Worm (Caenorhabditis elegans) whole organism, L1 larva: ENCODE results near the gene C36B7.3.

ENCODE experiments used
- C04F5.9 ChIP-seq: sonication (generic microtip); optimal IDR thresholded peaks from 2 replicates; lab custom pipeline; 2016; ENCODE audit warnings: missing genetic modification characterization, missing compliant biosample characterization
- C16A3.4 ChIP-seq: fragments of 150-350 bp; optimal IDR thresholded peaks from 2 replicates; lab custom pipeline; 2014; ENCODE audit warnings: missing biosample characterization, missing genetic modification characterization
- F16B12.6 ChIP-seq: fragments of 150-350 bp; optimal IDR thresholded peaks from 2 replicates; lab custom pipeline; 2014; ENCODE audit warnings: missing biosample characterization, missing genetic modification characterization
- Y116A8C.19 ChIP-seq: sonication (generic microtip); optimal IDR thresholded peaks from 2 replicates; lab custom pipeline; 2016; ENCODE audit warnings: missing compliant biosample characterization, missing genetic modification characterization, borderline replicate concordance
- aha-1 ChIP-seq: fragments of 150-350 bp; optimal IDR thresholded peaks from 2 replicates; lab custom pipeline; 2014; ENCODE audit warnings: missing biosample characterization, missing genetic modification characterization
- alr-1 ChIP-seq: fragments of 200-800 bp; sonication (Bioruptor generic); optimal IDR thresholded peaks from 2 replicates; lab custom pipeline; 2018; ENCODE audit warnings: borderline replicate concordance, mild to moderate bottlenecking, missing genetic modification characterization, missing compliant biosample characterization
- aly-2 ChIP-seq: fragments of 150-350 bp; optimal IDR thresholded peaks from 2 replicates; lab custom pipeline; 2014; ENCODE audit warnings: missing biosample characterization, missing genetic modification characterization
- ceh-8 ChIP-seq: fragments of 200-800 bp; sonication (Bioruptor generic); optimal IDR thresholded peaks from 2 replicates; lab custom pipeline; 2018; ENCODE audit warnings: mild to moderate bottlenecking, missing genetic modification characterization, moderate library complexity, missing compliant biosample characterization
- ceh-82 ChIP-seq, 3 experiments: fragments of 150-350 bp in 1 of 3; sonication (generic microtip) in 2 of 3; optimal IDR thresholded peaks; 2 replicates each; lab custom pipeline; 2014 to 2017; ENCODE audit warnings: missing biosample characterization in 3 of 3, missing genetic modification characterization in 3 of 3
- ceh-90 ChIP-seq: sonication (generic microtip); optimal IDR thresholded peaks from 2 replicates; lab custom pipeline; 2016; ENCODE audit warnings: missing genetic modification characterization, missing compliant biosample characterization
- ces-1 ChIP-seq: fragments of 150-350 bp; optimal IDR thresholded peaks from 2 replicates; lab custom pipeline; 2014; ENCODE audit warnings: missing biosample characterization, missing genetic modification reagents, missing genetic modification characterization
- dpl-1 ChIP-seq, 3 experiments: fragments of 150-350 bp in 2 of 3; sonication (generic microtip) in 1 of 3; optimal IDR thresholded peaks; 2 replicates each; lab custom pipeline; 2014 to 2017; ENCODE audit warnings: missing biosample characterization in 3 of 3, missing genetic modification characterization in 3 of 3, missing genetic modification reagents in 3 of 3
- efl-1 ChIP-seq, 4 experiments: fragments of 150-350 bp; optimal IDR thresholded peaks in 3 of 4; peaks in 1 of 4; 1 replicate in 1 of 4; 2 replicates in 3 of 4; lab custom pipeline; 2014; ENCODE audit warnings: missing biosample characterization in 2 of 4, missing genetic modification characterization in 2 of 4, missing genetic modification reagents in 2 of 4
- elt-3 ChIP-seq, 6 experiments: fragments of 150-350 bp in 1 of 6; sonication (generic microtip); optimal IDR thresholded peaks; 2 replicates each; lab custom pipeline; 2017 to 2018; ENCODE audit warnings: missing biosample characterization in 6 of 6, missing genetic modification characterization in 6 of 6, inconsistent platforms in 1 of 6
- ets-5 ChIP-seq: fragments of 200-800 bp; sonication (Bioruptor generic); IDR thresholded peaks from 2 replicates; pipeline ENCODE4 v1.3.6; 2022; ENCODE audit warnings: missing genetic modification characterization, missing compliant biosample characterization
- fkh-10 ChIP-seq: sonication (generic microtip); optimal IDR thresholded peaks from 2 replicates; lab custom pipeline; 2017; ENCODE audit warnings: missing biosample characterization, missing genetic modification reagents, missing genetic modification characterization
- fkh-4 ChIP-seq: sonication (generic microtip); optimal IDR thresholded peaks from 2 replicates; lab custom pipeline; 2016; ENCODE audit warnings: missing compliant biosample characterization, missing genetic modification characterization, borderline replicate concordance
- fkh-8 ChIP-seq: sonication (generic microtip); optimal IDR thresholded peaks from 2 replicates; lab custom pipeline; 2016; ENCODE audit warnings: mild to moderate bottlenecking, missing genetic modification characterization, missing compliant biosample characterization
- fos-1 ChIP-seq: fragments of 150-350 bp; optimal IDR thresholded peaks from 2 replicates; lab custom pipeline; 2014; ENCODE audit warnings: missing biosample characterization, missing genetic modification characterization
- lin-13 ChIP-seq: fragments of 150-350 bp; optimal IDR thresholded peaks from 2 replicates; lab custom pipeline; 2014; ENCODE audit warnings: missing biosample characterization, missing genetic modification reagents, missing genetic modification characterization
- lin-14 ChIP-seq: fragments of 200-800 bp; sonication (Bioruptor generic); optimal IDR thresholded peaks from 2 replicates; lab custom pipeline; 2018; ENCODE audit warnings: mild to moderate bottlenecking, missing genetic modification characterization, moderate library complexity, missing compliant biosample characterization
- lin-35 ChIP-seq, 2 experiments: fragments of 150-350 bp; optimal IDR thresholded peaks; 2 replicates each; lab custom pipeline; 2014; ENCODE audit warnings: missing biosample characterization in 2 of 2, missing genetic modification characterization in 2 of 2, missing genetic modification reagents in 2 of 2
- lin-39 ChIP-seq: fragments of 150-350 bp; optimal IDR thresholded peaks from 2 replicates; lab custom pipeline; 2014; ENCODE audit warnings: missing biosample characterization, missing genetic modification reagents, missing genetic modification characterization
- nhr-237 ChIP-seq: fragments of 150-350 bp; optimal IDR thresholded peaks from 2 replicates; lab custom pipeline; 2014; ENCODE audit warnings: missing biosample characterization, missing genetic modification characterization
- nhr-28 ChIP-seq: fragments of 150-350 bp; optimal IDR thresholded peaks from 2 replicates; lab custom pipeline; 2014; ENCODE audit warnings: missing biosample characterization, missing genetic modification characterization
- nhr-71 ChIP-seq: sonication (generic microtip); optimal IDR thresholded peaks from 2 replicates; lab custom pipeline; 2016; ENCODE audit warnings: mild to moderate bottlenecking, missing genetic modification characterization, moderate library complexity, missing compliant biosample characterization
- nhr-84 ChIP-seq: sonication (generic microtip); optimal IDR thresholded peaks from 2 replicates; lab custom pipeline; 2017; ENCODE audit warnings: missing biosample characterization, missing genetic modification characterization
- pag-3 ChIP-seq: sonication (generic microtip); optimal IDR thresholded peaks from 2 replicates; lab custom pipeline; 2017; ENCODE audit warnings: missing genetic modification characterization, mild to moderate bottlenecking, missing compliant biosample characterization, antibody characterized with exemption, borderline replicate concordance; ENCODE audit not compliant: insufficient read depth
- pax-3 ChIP-seq: fragments of 200-800 bp; sonication (Bioruptor generic); optimal IDR thresholded peaks from 2 replicates; lab custom pipeline; 2018; ENCODE audit warnings: mild to moderate bottlenecking, missing genetic modification characterization, moderate library complexity, missing compliant biosample characterization
- pqm-1 ChIP-seq: sonication (generic microtip); optimal IDR thresholded peaks from 3 replicates; lab custom pipeline; 2017; ENCODE audit warnings: missing biosample characterization, missing genetic modification characterization
- rnt-1 ChIP-seq: sonication (generic microtip); optimal IDR thresholded peaks from 2 replicates; lab custom pipeline; 2016; ENCODE audit warnings: mild to moderate bottlenecking, missing genetic modification characterization, moderate library complexity, missing compliant biosample characterization
- skn-1 ChIP-seq: fragments of 150-350 bp; optimal IDR thresholded peaks from 2 replicates; lab custom pipeline; 2014; ENCODE audit warnings: missing biosample characterization, missing genetic modification characterization
- snpc-4 ChIP-seq: fragments of 150-350 bp; optimal IDR thresholded peaks from 2 replicates; lab custom pipeline; 2014; ENCODE audit warnings: missing biosample characterization, missing genetic modification characterization
- sup-37 ChIP-seq: fragments of 200-800 bp; sonication (Bioruptor generic); optimal IDR thresholded peaks from 2 replicates; lab custom pipeline; 2018; ENCODE audit warnings: mild to moderate bottlenecking, missing genetic modification characterization, missing compliant biosample characterization
- swsn-7 ChIP-seq: sonication (generic microtip); optimal IDR thresholded peaks from 2 replicates; lab custom pipeline; 2016; ENCODE audit warnings: missing genetic modification characterization, missing compliant biosample characterization
- unc-30 ChIP-seq: sonication (generic microtip); optimal IDR thresholded peaks from 2 replicates; lab custom pipeline; 2017; ENCODE audit warnings: missing biosample characterization, missing genetic modification characterization
- unc-86 ChIP-seq: sonication (generic microtip); optimal IDR thresholded peaks from 2 replicates; lab custom pipeline; 2016; ENCODE audit warnings: missing genetic modification characterization, missing compliant biosample characterization
- vab-15 ChIP-seq: sonication (generic microtip); optimal IDR thresholded peaks from 2 replicates; lab custom pipeline; 2017; ENCODE audit warnings: missing genotype, mild to moderate bottlenecking, missing genetic modification characterization, missing compliant biosample characterization
- xbp-1 ChIP-seq: sonication (generic microtip); optimal IDR thresholded peaks from 2 replicates; lab custom pipeline; 2016; ENCODE audit warnings: missing genetic modification characterization, missing compliant biosample characterization
- zip-4 ChIP-seq: fragments of 200-800 bp; sonication (Bioruptor generic); optimal IDR thresholded peaks from 2 replicates; lab custom pipeline; 2018; ENCODE audit warnings: mild to moderate bottlenecking, missing genetic modification characterization, moderate library complexity, missing compliant biosample characterization
- ztf-11 ChIP-seq, 2 experiments: sonication (generic microtip); optimal IDR thresholded peaks; 2 replicates each; lab custom pipeline; 2016 to 2017; ENCODE audit warnings: missing genetic modification characterization in 2 of 2, missing biosample characterization in 1 of 2, missing compliant biosample characterization in 1 of 2

The C36B7.3 gene

DNA sequence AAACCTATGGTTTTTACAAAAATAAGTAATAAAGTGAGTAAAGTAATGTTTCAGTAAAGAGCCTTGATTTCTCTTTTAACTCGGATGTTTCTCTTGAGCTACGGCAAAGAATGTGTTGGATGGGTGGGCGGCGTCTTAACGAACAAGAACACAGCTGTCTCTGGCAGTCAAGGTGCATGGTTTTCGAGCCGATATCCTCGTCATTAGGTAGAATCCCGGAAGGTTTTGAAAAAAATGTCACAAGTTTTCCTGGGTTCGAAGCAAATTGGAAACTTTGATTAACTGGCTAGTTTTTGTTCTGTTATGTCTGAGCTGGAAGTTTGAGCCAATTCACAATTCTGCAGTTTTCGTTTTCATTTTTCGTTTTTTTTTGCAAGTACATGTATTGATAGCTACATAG lies 26.3 kb upstream of the C36B7.3 start, which contains the start of gene B0403.6:
Gene B0403.6 (minus strand): TSS at position 101 of the 400 bp plus-strand sequence.
- no peak for TF ChIP-seq xbp-1 (tag; lab: Kevin White, UChicago)
- peak; percentile 23 for TF ChIP-seq lin-14

DNA sequence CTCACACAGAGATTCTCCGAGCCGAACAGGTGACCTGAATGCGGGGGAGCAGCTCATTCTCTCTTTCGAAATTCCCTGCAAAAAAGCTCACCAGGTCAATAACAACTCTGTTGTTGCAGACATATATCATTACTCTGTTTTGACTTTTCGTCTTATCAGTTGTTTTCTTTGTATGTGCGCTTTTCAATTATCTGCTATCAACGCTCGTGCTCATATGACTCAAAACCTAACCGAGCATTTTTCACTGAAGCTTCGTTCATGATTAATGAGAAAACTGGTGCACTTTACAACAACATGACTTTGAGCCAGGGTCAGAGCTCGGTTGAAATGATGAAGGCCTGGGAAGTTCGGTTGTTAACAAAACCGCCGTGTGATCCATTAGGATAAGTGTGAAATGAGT lies 25.1 kb upstream of the C36B7.3 start:
- TF ChIP-seq lin-35 (GFP tag; optimal IDR thresholded peaks at IDR 0.05; lab: Kevin White, UChicago) (no peak), nhr-84 (tag; lab: Kevin White, UChicago) (no peak), nhr-71 (peak; percentile 54), elt-3 (tag; optimal IDR thresholded peaks at IDR 0.05; lab: Kevin White, UChicago) (no peak), ceh-8 (GFP tag; lab: Kevin White, UChicago) (no peak), ztf-11 (tag; optimal IDR thresholded peaks at IDR 0.05; lab: Kevin White, UChicago) (no peak), Y116A8C.19 (tag; lab: Kevin White, UChicago) (no peak), ets-5 (no peak), ceh-82 (tag; optimal IDR thresholded peaks at IDR 0.05; lab: Kevin White, UChicago) (no peak), C04F5.9 (no peak), lin-13 (GFP tag; lab: Kevin White, UChicago) (no peak), unc-30 (tag; lab: Kevin White, UChicago) (no peak), alr-1 (tag; lab: Kevin White, UChicago) (no peak), swsn-7 (no peak), fkh-8 (tag; lab: Kevin White, UChicago) (no peak), C16A3.4 (tag; lab: Kevin White, UChicago) (no peak), skn-1 (no peak), xbp-1 (tag; lab: Kevin White, UChicago) (peak; percentile 34), nhr-237 (no peak), dpl-1 (GFP tag; optimal IDR thresholded peaks at IDR 0.05; lab: Kevin White, UChicago) (no peak), efl-1 (optimal IDR thresholded peaks at IDR 0.05; lab: Kevin White, UChicago) (no peak), efl-1 (GFP tag; optimal IDR thresholded peaks at IDR 0.05 in 1 of 2; lab: Kevin White, UChicago) (peak in 1 of 2 experiments; percentile 83), unc-86 (tag; lab: Kevin White, UChicago) (no peak), F16B12.6 (tag; lab: Kevin White, UChicago) (no peak), pax-3 (tag; lab: Kevin White, UChicago) (no peak), zip-4 (no peak), fkh-10 (no peak), snpc-4 (tag; lab: Kevin White, UChicago) (no peak), lin-39 (peak; percentile 80), nhr-28 (tag; lab: Kevin White, UChicago) (no peak), fkh-4 (tag; lab: Kevin White, UChicago) (no peak), rnt-1 (tag; lab: Kevin White, UChicago) (peak; percentile 57), fos-1 (tag; lab: Kevin White, UChicago) (no peak), pag-3 (no peak), sup-37 (GFP tag; lab: Kevin White, UChicago) (no peak), lin-14 (peak; percentile 83), ceh-90 (no peak), aha-1 (tag; lab: Kevin White, UChicago) (no peak), vab-15 (tag; lab: Kevin White, UChicago) (no peak), aly-2 (tag; lab: Kevin White, UChicago) (no peak), pqm-1 (tag; lab: Kevin White, UChicago) (no peak), ces-1 (GFP tag; lab: Kevin White, UChicago) (no peak)
- TF ChIP-seq, all 84 proteins: peak for 6
